Comparison of ENCODE assay signal across 2 worm cellular contexts in genomic region chrX:7485748-7486147, ce11.
A peak's percentile ranks its signal among the peaks of the same experiment; 100 is the strongest.
TF ChIP-seq lines count a peak whose summit lies in the region.

gly-12 (plus strand) TSS chrX:7485864.

TF ChIP-seq in whole organism, L1 larva, 84 proteins besides CTCF, POLR2A, EP300 and RAD21 (continued from another document):
- TF ChIP-seq isw-1 (GFP tag; IDR thresholded peaks at IDR 0.05; lab: Robert Waterston, UW) (no peak), nhr-47 (tag; optimal IDR thresholded peaks at IDR 0.05; lab: Kevin White, UChicago) (peak; percentile 13), rnt-1 (tag; optimal IDR thresholded peaks at IDR 0.05; lab: Kevin White, UChicago) (peak; percentile 69), ceh-82 (tag; optimal IDR thresholded peaks at IDR 0.05; lab: Kevin White, UChicago) (peak in 2 of 3 experiments; percentile 6 to 59), ceh-8 (GFP tag; optimal IDR thresholded peaks at IDR 0.05; lab: Kevin White, UChicago) (no peak), snu-23 (GFP tag; optimal IDR thresholded peaks at IDR 0.05; lab: Kevin White, UChicago) (peak; percentile 53), lin-35 (GFP tag; optimal IDR thresholded peaks at IDR 0.05; lab: Kevin White, UChicago) (peak; percentile 1 to 5), unc-62 (GFP tag; optimal IDR thresholded peaks at IDR 0.05; lab: Kevin White, UChicago) (no peak), ztf-4 (tag; optimal IDR thresholded peaks at IDR 0.05; lab: Kevin White, UChicago) (no peak)

TF ChIP-seq in whole organism, L2 larva, 48 proteins besides CTCF, POLR2A, EP300 and RAD21 (continued from another document):
- no peak for TF ChIP-seq peb-1 (tag; optimal IDR thresholded peaks at IDR 0.05; lab: Kevin White, UChicago)
- TF ChIP-seq nhr-25 (tag; optimal IDR thresholded peaks at IDR 0.05; lab: Kevin White, UChicago), result no peak
- TF ChIP-seq lin-11 (tag; optimal IDR thresholded peaks at IDR 0.05; lab: Kevin White, UChicago), result no peak
- TF ChIP-seq R02D3.7 (tag; optimal IDR thresholded peaks at IDR 0.05; lab: Kevin White, UChicago), result no peak
- no peak for TF ChIP-seq nhr-11 (tag; optimal IDR thresholded peaks at IDR 0.05; lab: Kevin White, UChicago)
- TF ChIP-seq zag-1 (tag; optimal IDR thresholded peaks at IDR 0.05; lab: Kevin White, UChicago), result no peak
- no peak for TF ChIP-seq F13H6.1 (tag; optimal IDR thresholded peaks at IDR 0.05; lab: Kevin White, UChicago)
- TF ChIP-seq aly-2 (tag; optimal IDR thresholded peaks at IDR 0.05; lab: Kevin White, UChicago), result no peak
- TF ChIP-seq skn-1 (tag; optimal IDR thresholded peaks at IDR 0.05; lab: Kevin White, UChicago), result no peak
- peak; percentile 46 for TF ChIP-seq elt-1 (tag; optimal IDR thresholded peaks at IDR 0.05; lab: Kevin White, UChicago)
- no peak for TF ChIP-seq mbf-1 (tag; optimal IDR thresholded peaks at IDR 0.05; lab: Kevin White, UChicago)
- no peak for TF ChIP-seq unc-39 (tag; optimal IDR thresholded peaks at IDR 0.05; lab: Kevin White, UChicago)
- TF ChIP-seq nhr-237 (tag; optimal IDR thresholded peaks at IDR 0.05; lab: Kevin White, UChicago), result no peak
- TF ChIP-seq egl-27 (tag; optimal IDR thresholded peaks at IDR 0.05; lab: Kevin White, UChicago), result no peak
